Worm (Caenorhabditis elegans) whole organism, L2 larva: ENCODE measurements around the gene T16G12.4.
"Not testable (repeated sequence)": the region's sequence is repeated elsewhere in the genome, so short reads cannot be mapped to it uniquely, and the experiment has no call there.

Source experiments
- C34F6.9 ChIP-seq: fragments of 150-350 bp; optimal IDR thresholded peaks from 2 replicates; lab custom pipeline; 2014; ENCODE audit warnings: missing biosample characterization, missing genetic modification characterization
- F13H6.1 ChIP-seq: sonication (generic microtip); optimal IDR thresholded peaks from 2 replicates; lab custom pipeline; 2016; ENCODE audit warnings: missing genetic modification characterization, missing compliant biosample characterization
- Y55F3AM.14 ChIP-seq: fragments of 200-800 bp; sonication (Bioruptor generic); optimal IDR thresholded peaks from 2 replicates; lab custom pipeline; 2018; ENCODE audit warnings: mild to moderate bottlenecking, missing genetic modification characterization, missing compliant biosample characterization
- ZK546.5 ChIP-seq: sonication (generic microtip); optimal IDR thresholded peaks from 2 replicates; lab custom pipeline; 2017; ENCODE audit warnings: missing biosample characterization, missing genetic modification characterization
- alr-1 ChIP-seq: fragments of 150-350 bp; optimal IDR thresholded peaks from 2 replicates; lab custom pipeline; 2014; ENCODE audit warnings: missing biosample characterization, missing genetic modification characterization
- ama-1 ChIP-seq: fragments of 150-350 bp; optimal IDR thresholded peaks from 2 replicates; lab custom pipeline; 2018; ENCODE audit warnings: inconsistent platforms
- crh-2 ChIP-seq: sonication (generic microtip); optimal IDR thresholded peaks from 2 replicates; lab custom pipeline; 2017; ENCODE audit warnings: missing biosample characterization, missing genetic modification characterization
- egl-27 ChIP-seq: sonication (generic microtip); optimal IDR thresholded peaks from 3 replicates; lab custom pipeline; 2017; ENCODE audit warnings: missing biosample characterization, missing genetic modification reagents, missing genetic modification characterization
- elt-3 ChIP-seq: sonication (generic microtip); optimal IDR thresholded peaks from 2 replicates; lab custom pipeline; 2017; ENCODE audit warnings: missing biosample characterization, missing genetic modification characterization
- fos-1 ChIP-seq: fragments of 150-350 bp; optimal IDR thresholded peaks from 2 replicates; lab custom pipeline; 2014; ENCODE audit warnings: missing biosample characterization, missing genetic modification characterization
- gmeb-1 ChIP-seq: fragments of 150-350 bp; optimal IDR thresholded peaks from 2 replicates; lab custom pipeline; 2014; ENCODE audit warnings: missing biosample characterization, missing genetic modification characterization
- lin-11 ChIP-seq: fragments of 150-350 bp; sonication (generic microtip); optimal IDR thresholded peaks from 2 replicates; lab custom pipeline; 2014; ENCODE audit warnings: missing biosample characterization, missing genetic modification characterization, inconsistent platforms, mixed read lengths
- lin-39 ChIP-seq: fragments of 150-350 bp; optimal IDR thresholded peaks from 2 replicates; lab custom pipeline; 2014; ENCODE audit warnings: missing biosample characterization, missing genetic modification reagents, missing genetic modification characterization
- lsy-2 ChIP-seq, 2 experiments: fragments of 150-350 bp in 1 of 2; sonication (generic microtip) in 1 of 2; optimal IDR thresholded peaks; 2 replicates each; lab custom pipeline; 2014 to 2017; ENCODE audit warnings: missing biosample characterization in 2 of 2, missing genetic modification characterization in 2 of 2
- mab-5 ChIP-seq: fragments of 150-350 bp; optimal IDR thresholded peaks from 2 replicates; lab custom pipeline; 2014; ENCODE audit warnings: missing biosample characterization, missing genetic modification characterization
- nhr-10 ChIP-seq: sonication (generic microtip); optimal IDR thresholded peaks from 2 replicates; lab custom pipeline; 2017; ENCODE audit warnings: missing biosample characterization, missing genetic modification characterization
- nhr-12 ChIP-seq: fragments of 150-350 bp; optimal IDR thresholded peaks from 2 replicates; lab custom pipeline; 2014; ENCODE audit warnings: missing biosample characterization, missing genetic modification characterization
- nhr-21 ChIP-seq: fragments of 150-350 bp; optimal IDR thresholded peaks from 2 replicates; lab custom pipeline; 2014; ENCODE audit warnings: missing biosample characterization, missing genetic modification characterization
- nhr-23 ChIP-seq: fragments of 150-350 bp; optimal IDR thresholded peaks from 2 replicates; lab custom pipeline; 2014; ENCODE audit warnings: missing biosample characterization, missing genetic modification reagents, missing genetic modification characterization
- nhr-237 ChIP-seq: fragments of 150-350 bp; optimal IDR thresholded peaks from 2 replicates; lab custom pipeline; 2014; ENCODE audit warnings: missing biosample characterization, missing genetic modification characterization
- nhr-25 ChIP-seq: fragments of 150-350 bp; sonication (generic microtip); optimal IDR thresholded peaks from 3 replicates; lab custom pipeline; 2014; ENCODE audit warnings: missing biosample characterization, missing genetic modification characterization
- nhr-6 ChIP-seq: fragments of 150-350 bp; optimal IDR thresholded peaks from 2 replicates; lab custom pipeline; 2014; ENCODE audit warnings: missing biosample characterization, missing genetic modification characterization
- peb-1 ChIP-seq: fragments of 150-350 bp; optimal IDR thresholded peaks from 2 replicates; lab custom pipeline; 2014; ENCODE audit warnings: missing biosample characterization, missing genetic modification characterization
- sem-4 ChIP-seq: fragments of 150-350 bp; optimal IDR thresholded peaks from 2 replicates; lab custom pipeline; 2014; ENCODE audit warnings: missing biosample characterization, missing genetic modification reagents, missing genetic modification characterization
- skn-1 ChIP-seq: sonication (generic microtip); optimal IDR thresholded peaks from 2 replicates; lab custom pipeline; 2017; ENCODE audit warnings: missing biosample characterization, missing genetic modification characterization
- sma-3 ChIP-seq: sonication (generic microtip); optimal IDR thresholded peaks from 2 replicates; lab custom pipeline; 2016; ENCODE audit warnings: missing genetic modification reagents, missing genetic modification characterization, missing compliant biosample characterization
- sma-9 ChIP-seq, 2 experiments: fragments of 150-350 bp in 1 of 2; sonication (generic microtip) in 1 of 2; optimal IDR thresholded peaks; 2 replicates each; lab custom pipeline; 2014 to 2016; ENCODE audit warnings: missing genetic modification characterization in 2 of 2, mild to moderate bottlenecking in 1 of 2, missing biosample characterization in 1 of 2, missing compliant biosample characterization in 1 of 2, missing genetic modification reagents in 1 of 2, moderate library complexity in 1 of 2
- snpc-4 ChIP-seq: fragments of 150-350 bp; optimal IDR thresholded peaks from 2 replicates; lab custom pipeline; 2014; ENCODE audit warnings: missing biosample characterization, missing genetic modification characterization
- unc-62 ChIP-seq: fragments of 150-350 bp; optimal IDR thresholded peaks from 2 replicates; lab custom pipeline; 2014; ENCODE audit warnings: missing biosample characterization, missing genetic modification reagents, missing genetic modification characterization
- ztf-11 ChIP-seq: sonication (generic microtip); optimal IDR thresholded peaks from 2 replicates; lab custom pipeline; 2017; ENCODE audit warnings: missing biosample characterization, missing genetic modification characterization

T16G12.4 gene

DNA sequence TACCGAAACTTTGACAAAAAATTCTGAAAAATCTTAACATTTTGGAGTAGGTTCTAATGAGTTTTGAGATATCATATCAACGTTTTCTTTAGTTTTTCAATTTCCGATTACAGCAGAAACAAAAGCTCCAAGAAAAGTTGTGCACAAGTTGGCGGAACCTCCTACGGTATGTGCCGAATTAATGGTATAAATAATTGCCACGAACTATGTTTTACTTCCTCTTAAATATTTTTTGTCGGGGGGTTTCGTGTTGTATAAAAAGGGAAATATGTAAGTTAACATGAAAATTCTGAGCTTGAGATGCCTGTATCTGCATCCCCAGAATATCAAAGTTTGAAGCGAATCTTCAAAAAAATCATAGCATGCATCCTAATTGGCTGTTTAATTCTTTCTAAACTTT is 23.7 kb upstream of the T16G12.4 start, which contains the start of gene M04D8.8:
Gene M04D8.8, plus strand, starts transcription at position 301 of the 400 bp plus-strand sequence.
- no peak for TF ChIP-seq unc-62 (GFP tag; lab: Kevin White, UChicago)

DNA sequence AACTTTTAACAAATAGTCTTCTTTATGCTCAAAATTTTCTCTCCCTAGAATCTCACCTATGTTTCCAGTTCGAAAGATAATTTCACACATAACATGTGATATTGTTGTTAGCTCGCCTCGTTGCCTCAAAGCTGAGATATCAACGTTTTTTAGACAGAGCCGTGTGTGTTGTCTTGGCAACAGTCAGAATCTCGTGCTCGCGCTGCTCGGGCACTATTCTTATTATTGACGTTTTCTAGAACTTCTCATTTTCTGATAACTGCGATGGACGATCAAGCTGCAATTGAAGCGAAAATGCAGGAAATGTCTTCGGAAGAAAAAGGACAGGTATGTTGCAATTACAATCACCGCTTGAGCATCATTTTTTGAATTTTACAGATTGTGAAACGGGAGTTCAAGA is 21.8 kb upstream of the T16G12.4 start, which contains the start of gene xbx-3:
Gene xbx-3, plus strand, starts transcription at position 163 of the 400 bp plus-strand sequence.
- TF ChIP-seq lin-39 (tag; lab: Kevin White, UChicago) (no peak), ztf-11 (tag; lab: Kevin White, UChicago) (no peak), nhr-12 (no peak), ZK546.5 (tag; lab: Kevin White, UChicago) (no peak), ama-1 (lab: Kevin White, UChicago) (no peak), nhr-21 (peak; percentile 24), sem-4 (tag; lab: Kevin White, UChicago) (no peak)
- TF ChIP-seq, all 48 proteins: peak for 1

DNA sequence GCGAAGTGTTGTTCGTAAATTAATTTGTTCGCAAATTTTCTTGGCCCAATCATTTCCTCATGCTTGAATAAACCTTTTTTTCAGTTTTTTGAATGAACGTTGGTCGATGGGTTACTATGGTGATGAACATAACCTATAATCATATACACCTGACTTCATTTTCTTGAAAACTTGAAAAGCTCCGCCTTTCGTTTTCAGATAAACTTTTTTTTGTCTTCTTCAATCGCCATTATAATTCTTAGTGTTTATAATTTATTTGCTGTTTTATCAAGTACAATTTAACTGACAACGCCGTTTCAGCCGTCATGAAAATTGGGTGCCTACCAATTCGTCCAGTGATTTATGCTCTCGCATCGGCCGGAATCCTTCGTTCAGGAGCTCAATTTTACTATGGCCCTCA is 20.5 kb upstream of the T16G12.4 start, which contains the start of gene M04D8.7:
Gene M04D8.7, plus strand, starts transcription at position 301 of the 400 bp plus-strand sequence.
- TF ChIP-seq mab-5 (tag; lab: Kevin White, UChicago) (no peak), crh-2 (no peak), nhr-10 (tag; lab: Kevin White, UChicago) (no peak), lsy-2 (tag; optimal IDR thresholded peaks at IDR 0.05; lab: Kevin White, UChicago) (no peak), egl-27 (tag; lab: Kevin White, UChicago) (no peak), nhr-237 (no peak), sma-9 (GFP tag; optimal IDR thresholded peaks at IDR 0.05; lab: Kevin White, UChicago) (no peak), sma-9 (tag; optimal IDR thresholded peaks at IDR 0.05; lab: Kevin White, UChicago) (no peak), skn-1 (no peak), snpc-4 (no peak), unc-62 (GFP tag; lab: Kevin White, UChicago) (no peak), sem-4 (tag; lab: Kevin White, UChicago) (no peak), F13H6.1 (tag; lab: Kevin White, UChicago) (no peak), nhr-25 (tag; lab: Kevin White, UChicago) (no peak), lin-11 (tag; lab: Kevin White, UChicago) (no peak), nhr-12 (no peak)
- TF ChIP-seq, all 48 proteins: peak for 0

DNA sequence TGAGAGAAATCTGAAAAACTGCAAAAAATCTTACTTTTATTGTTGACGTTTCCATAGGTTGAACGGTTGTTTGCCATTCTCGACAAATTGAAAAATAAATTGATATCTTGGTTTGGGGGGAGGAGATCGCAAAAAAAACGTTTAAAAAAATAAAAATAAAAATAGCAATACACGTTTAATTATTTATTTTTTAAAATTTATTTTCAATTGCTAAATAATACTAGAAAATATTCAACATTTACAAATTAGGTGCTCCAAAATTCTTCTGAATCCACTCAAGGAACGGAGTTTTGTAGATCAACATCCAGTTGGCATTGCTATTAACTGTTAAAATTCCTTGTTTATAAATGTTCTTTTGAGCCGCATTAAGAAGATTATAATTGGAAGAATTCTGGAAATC is 17.6 kb upstream of the T16G12.4 start, which contains the start of gene T16G12.7:
Gene T16G12.7, minus strand, starts transcription at position 101 of the 400 bp plus-strand sequence.
- TF ChIP-seq peb-1 (no peak), F13H6.1 (tag; lab: Kevin White, UChicago) (no peak), sma-3 (no peak), gmeb-1 (no peak), nhr-12 (no peak), C34F6.9 (tag; lab: Kevin White, UChicago) (no peak), nhr-25 (tag; lab: Kevin White, UChicago) (no peak), egl-27 (tag; lab: Kevin White, UChicago) (no peak), nhr-6 (tag; lab: Kevin White, UChicago) (no peak), elt-3 (no peak), nhr-23 (tag; lab: Kevin White, UChicago) (no peak), lsy-2 (tag; optimal IDR thresholded peaks at IDR 0.05; lab: Kevin White, UChicago) (no peak), Y55F3AM.14 (GFP tag; lab: Kevin White, UChicago) (no peak), ama-1 (lab: Kevin White, UChicago) (no peak)
- TF ChIP-seq, all 48 proteins: peak for 0

DNA sequence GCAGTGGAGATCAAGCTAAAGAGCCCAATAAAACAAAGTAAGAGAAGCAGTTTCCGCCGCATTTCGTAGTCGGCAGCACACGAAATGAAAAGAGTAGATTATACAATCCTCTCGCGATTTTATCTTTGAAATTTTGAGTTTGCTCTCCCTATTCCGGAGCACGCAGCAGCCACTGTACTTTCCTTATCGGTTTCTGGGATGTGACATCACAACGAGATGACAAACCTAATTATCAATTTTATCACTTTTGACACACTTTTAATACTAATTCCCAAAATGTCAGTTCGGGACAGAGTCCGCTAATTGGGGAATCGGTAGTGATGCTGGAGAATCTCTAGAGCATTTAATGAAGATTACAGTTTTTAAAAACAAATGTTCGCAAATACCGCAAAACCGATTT is 7.9 kb upstream of the T16G12.4 start, which contains the start of gene T16G12.1:
Gene T16G12.1, minus strand, starts transcription at position 176 of the 400 bp plus-strand sequence.
- TF ChIP-seq fos-1 (tag; lab: Kevin White, UChicago) (peak; percentile 94), nhr-12 (no peak), nhr-23 (tag; lab: Kevin White, UChicago) (no peak)

DNA sequence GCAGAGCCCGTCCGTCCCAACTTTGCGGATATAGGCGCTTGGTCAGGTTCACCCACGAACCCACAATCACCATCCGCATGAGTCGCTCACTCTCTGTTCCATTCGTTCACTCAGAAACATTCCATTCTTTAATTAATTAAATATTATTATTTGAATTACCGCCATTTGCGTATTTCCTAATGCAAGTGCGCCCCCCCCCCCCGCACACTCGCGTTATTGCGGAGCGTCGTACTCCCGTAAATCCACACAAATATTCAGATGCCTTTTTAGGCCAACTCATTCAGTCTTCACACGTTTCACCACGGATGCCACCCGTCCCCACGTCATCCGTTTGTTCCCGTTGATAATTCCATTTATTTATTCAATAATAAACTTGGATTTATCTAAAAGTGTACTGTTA is 7.3 kb upstream of the T16G12.4 start, which contains the start of gene T16G12.3:
Gene T16G12.3, plus strand, starts transcription at position 301 of the 400 bp plus-strand sequence.
- not testable (repeated sequence) for TF ChIP-seq lin-11 (tag; lab: Kevin White, UChicago); alr-1; ama-1 (lab: Kevin White, UChicago)
